Worm (Caenorhabditis elegans): ENCODE results near the gene F37B4.15.

DNA sequence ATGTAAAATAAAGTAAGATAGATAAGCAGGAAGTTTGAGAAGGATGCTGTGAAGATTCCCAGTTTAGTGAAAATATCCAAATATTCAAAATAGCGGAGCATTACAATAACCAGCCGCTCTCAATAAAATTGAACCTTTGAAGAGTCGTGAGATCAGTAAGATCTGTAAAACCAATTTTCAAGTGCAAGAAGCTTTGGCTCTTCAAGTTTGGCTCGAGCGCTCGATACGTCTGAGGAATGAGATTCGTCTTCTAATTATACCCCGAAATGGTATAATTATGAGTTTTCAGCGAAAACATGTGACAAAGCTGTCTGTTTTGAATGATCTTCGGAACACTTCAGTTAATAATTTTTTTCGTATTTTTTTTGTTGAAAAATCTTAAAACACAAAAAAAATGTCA is 7.8 kb downstream of the F37B4.15 start, which contains the start of gene str-46:
- TF ChIP-seq scrt-1 (GFP tag; IDR thresholded peaks at IDR 0.05) (no peak), ceh-13 (GFP tag; optimal IDR thresholded peaks at IDR 0.05) (no peak), ama-1 (optimal IDR thresholded peaks at IDR 0.05) (no peak), sea-1 (GFP tag; conservative IDR thresholded peaks at IDR 0.05) (no peak), flt-1 (GFP tag; IDR thresholded peaks at IDR 0.05) (no peak), B0310.2 (tag; optimal IDR thresholded peaks at IDR 0.05) (no peak), tbx-11 (GFP tag; IDR thresholded peaks at IDR 0.05) (no peak), tbx-37 (GFP tag; conservative IDR thresholded peaks at IDR 0.05) (no peak), hmg-4 (GFP tag; optimal IDR thresholded peaks at IDR 0.05) (no peak), aly-1 (tag; optimal IDR thresholded peaks at IDR 0.05) (no peak)
